Worm (Caenorhabditis elegans): Measurements from ENCODE around the gene tat-2.

tat-2 gene

DNA sequence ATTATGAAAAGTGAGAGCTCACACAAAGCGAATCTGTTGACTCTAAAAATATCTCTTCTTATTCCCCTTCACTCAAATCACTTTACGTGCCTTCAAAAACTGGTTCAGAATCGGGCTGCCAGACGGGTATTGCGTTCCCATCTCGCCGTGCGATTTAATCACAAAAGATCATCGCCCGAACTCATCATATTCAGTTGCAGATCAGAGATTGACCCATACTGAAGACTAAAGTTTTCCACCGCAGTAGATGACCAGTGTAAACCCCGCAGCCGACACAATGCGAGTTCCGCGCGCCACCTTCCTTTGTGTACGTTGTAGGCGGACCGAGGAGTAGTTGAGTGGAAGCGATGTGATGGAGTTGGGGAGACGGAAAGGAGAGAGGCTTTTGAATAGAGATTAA is 33.9 kb upstream of the tat-2 start (continued):
- peak; percentile 90 for TF ChIP-seq ama-1 (optimal IDR thresholded peaks at IDR 0.05)
- TF ChIP-seq duxl-1 (tag; optimal IDR thresholded peaks at IDR 0.05; ENCODE audit: poor library complexity): peak; percentile 43
- TF ChIP-seq hlh-30 (tag; optimal IDR thresholded peaks at IDR 0.05; ENCODE audit: insufficient read depth): no peak
- no peak for TF ChIP-seq jun-1 (tag; optimal IDR thresholded peaks at IDR 0.05)
- no peak for TF ChIP-seq lin-1 (GFP tag; IDR thresholded peaks at IDR 0.05)
- TF ChIP-seq zag-1 (tag; optimal IDR thresholded peaks at IDR 0.05): no peak
- no peak for TF ChIP-seq ceh-32 (tag; optimal IDR thresholded peaks at IDR 0.05; ENCODE audit: poor library complexity)
- TF ChIP-seq snpc-4 (tag; optimal IDR thresholded peaks at IDR 0.05): peak; percentile 89
- TF ChIP-seq daf-8 (GFP tag; IDR thresholded peaks at IDR 0.05): no peak
- TF ChIP-seq T20F7.1 (GFP tag; optimal IDR thresholded peaks at IDR 0.05): no peak
- TF ChIP-seq lir-3 (tag; optimal IDR thresholded peaks at IDR 0.05): no peak
- TF ChIP-seq spr-3 (GFP tag; optimal IDR thresholded peaks at IDR 0.05): no peak

ce11 chrIV:4877102-4877501 is 30.4 kb upstream of the tat-2 start, which contains the start of gene str-170:
Gene str-170 (plus strand): TSS chrIV:4877402.
- TF ChIP-seq madf-5 (GFP tag; IDR thresholded peaks at IDR 0.05): no peak
- no peak for TF ChIP-seq F37D6.2 (tag; optimal IDR thresholded peaks at IDR 0.05)
- TF ChIP-seq pqm-1 (tag; optimal IDR thresholded peaks at IDR 0.05): no peak
- no peak for TF ChIP-seq nhr-76 (tag; optimal IDR thresholded peaks at IDR 0.05)
- TF ChIP-seq snpc-4 (tag; optimal IDR thresholded peaks at IDR 0.05): no peak
- no peak for TF ChIP-seq F49E8.2 (tag; optimal IDR thresholded peaks at IDR 0.05; ENCODE audit: borderline replicate concordance)
- TF ChIP-seq D1046.2 (GFP tag; IDR thresholded peaks at IDR 0.05): no peak
- TF ChIP-seq duxl-1 (tag; optimal IDR thresholded peaks at IDR 0.05; ENCODE audit: poor library complexity): no peak
- TF ChIP-seq daf-19 (GFP tag; conservative IDR thresholded peaks at IDR 0.05): no peak
- TF ChIP-seq nhr-28 (tag; optimal IDR thresholded peaks at IDR 0.05): no peak
- TF ChIP-seq spr-1 (tag; optimal IDR thresholded peaks at IDR 0.05): no peak

DNA sequence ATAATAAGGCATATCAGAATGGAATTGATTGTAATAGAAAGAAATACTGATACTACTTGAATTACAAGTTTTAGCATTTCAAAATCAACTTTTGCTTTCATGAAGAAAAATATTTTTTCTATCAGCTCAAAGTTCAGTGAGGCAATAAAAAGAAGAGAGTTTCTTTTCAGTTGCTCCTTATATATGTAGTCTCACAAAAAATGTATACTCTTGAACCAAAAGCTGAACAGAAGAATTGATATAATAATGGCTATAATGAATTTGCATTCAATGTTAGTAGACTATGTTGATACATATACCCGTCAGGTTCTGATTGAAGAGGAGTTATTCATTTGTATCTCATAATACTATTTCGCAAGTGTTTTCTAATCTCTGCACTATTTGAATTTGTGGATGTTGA is 27.9 kb upstream of the tat-2 start, which contains the start of gene str-174:
str-174 (minus strand) TSS at position 101 of the 400 bp plus-strand sequence.
- TF ChIP-seq daf-12 (tag; optimal IDR thresholded peaks at IDR 0.05) (no peak), ceh-44 (GFP tag; IDR thresholded peaks at IDR 0.05) (no peak), F37D6.2 (tag; optimal IDR thresholded peaks at IDR 0.05) (no peak)

DNA sequence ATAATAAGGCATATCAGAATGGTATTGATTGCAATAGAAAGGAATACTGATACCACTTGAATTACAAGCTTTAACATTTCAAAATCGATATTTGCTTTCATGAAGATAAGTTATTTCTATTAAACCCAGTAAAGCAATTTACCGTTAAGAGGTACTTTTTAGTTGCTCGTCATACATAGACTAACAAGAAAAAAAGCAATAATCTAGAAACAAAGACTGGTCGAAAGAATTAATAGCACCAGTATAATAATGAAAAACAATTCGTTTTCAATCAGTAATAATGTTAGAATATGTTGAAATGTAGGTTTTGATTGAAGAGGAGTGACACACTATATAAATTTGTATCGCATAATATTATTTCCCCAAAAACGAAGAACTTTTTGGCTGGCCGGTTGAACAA is 23.9 kb upstream of the tat-2 start, which contains the start of gene str-175:
str-175 (minus strand) TSS at position 101 of the 400 bp plus-strand sequence.
- TF ChIP-seq aha-1 (tag) (peak; percentile 44), egl-43 (GFP tag; IDR thresholded peaks at IDR 0.05) (no peak)

DNA sequence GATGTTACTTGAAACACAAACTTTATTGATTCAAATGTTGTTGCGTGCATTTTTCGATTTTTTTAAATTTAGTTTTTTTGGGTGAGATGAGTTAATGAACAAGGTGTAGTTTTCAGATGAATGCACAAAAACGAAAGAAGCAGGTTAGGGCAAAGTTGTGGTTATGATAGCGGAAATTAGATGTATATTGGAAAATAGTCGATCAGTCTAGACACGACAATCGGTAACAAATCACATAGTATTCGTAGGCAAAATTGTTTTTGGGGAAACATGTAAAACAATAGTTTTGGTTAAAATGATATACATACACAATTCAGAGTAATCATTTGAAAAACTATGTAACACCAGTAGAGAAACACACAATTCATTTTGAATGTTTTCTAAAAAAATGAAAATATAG is 20.9 kb upstream of the tat-2 start, which contains the start of gene str-172:
str-172 (minus strand) TSS at position 101 of the 400 bp plus-strand sequence.
- TF ChIP-seq attf-4 (tag; optimal IDR thresholded peaks at IDR 0.05): no peak
- TF ChIP-seq ztf-11 (tag; optimal IDR thresholded peaks at IDR 0.05): no peak
- TF ChIP-seq daf-16 (GFP tag; optimal IDR thresholded peaks at IDR 0.05): no peak
- no peak for TF ChIP-seq daf-16 (tag; optimal IDR thresholded peaks at IDR 0.05)
- TF ChIP-seq nhr-102 (tag; optimal IDR thresholded peaks at IDR 0.05): no peak
- TF ChIP-seq lim-7 (GFP tag; IDR thresholded peaks at IDR 0.05): no peak
- TF ChIP-seq unc-39 (tag; optimal IDR thresholded peaks at IDR 0.05): no peak
- no peak for TF ChIP-seq spr-3 (GFP tag; optimal IDR thresholded peaks at IDR 0.05)
- no peak for TF ChIP-seq skn-1 (tag; optimal IDR thresholded peaks at IDR 0.05)
- no peak for TF ChIP-seq nhr-11 (tag; optimal IDR thresholded peaks at IDR 0.05)
- TF ChIP-seq F49E8.2 (tag; optimal IDR thresholded peaks at IDR 0.05; ENCODE audit: borderline replicate concordance): no peak
- TF ChIP-seq ceh-82 (tag; optimal IDR thresholded peaks at IDR 0.05): no peak
